Worm (Caenorhabditis elegans) whole organism, L4/young adult: ENCODE results near the gene K01B6.4.

Experiments
- W03F9.2 ChIP-seq: fragments of 150-350 bp; optimal IDR thresholded peaks from 2 replicates; lab custom pipeline; 2014; ENCODE audit warnings: missing biosample characterization, missing genetic modification characterization
- dao-5 ChIP-seq: sonication (generic microtip); optimal IDR thresholded peaks from 2 replicates; lab custom pipeline; 2016; ENCODE audit warnings: missing genotype, missing genetic modification characterization, moderate library complexity, missing compliant biosample characterization
- him-1 ChIP-seq: sonication (generic microtip); optimal IDR thresholded peaks from 2 replicates; lab custom pipeline; 2016; ENCODE audit warnings: missing genotype, missing genetic modification reagents, missing genetic modification characterization, missing compliant biosample characterization

DNA sequence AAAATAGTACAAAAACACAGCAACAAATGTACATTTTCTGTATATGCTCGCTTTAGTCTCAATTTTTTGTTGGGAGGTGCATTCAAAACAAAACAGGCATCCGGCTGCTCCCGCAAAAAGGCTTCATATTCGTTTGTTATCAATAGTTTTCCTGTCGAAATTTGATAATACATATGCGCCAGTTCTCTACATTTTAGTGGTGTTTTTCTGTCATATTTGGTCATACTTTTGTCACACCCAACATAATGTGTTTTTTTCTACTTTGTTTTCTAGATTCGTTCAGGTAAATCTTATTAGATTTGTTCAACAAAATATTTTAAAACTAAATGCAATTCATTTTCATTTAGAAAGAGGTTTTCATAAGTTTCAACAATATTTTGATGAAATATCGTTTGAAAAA is 38.7 kb downstream of the K01B6.4 start:
- no peak for TF ChIP-seq W03F9.2 (tag; lab: Kevin White, UChicago)
- TF ChIP-seq dao-5 (tag; lab: Kevin White, UChicago), result no peak
- TF ChIP-seq him-1 (tag; lab: Kevin White, UChicago), result no peak
